Worm (Caenorhabditis elegans) whole organism, L4 larva: ENCODE results near the gene alkb-7.
A peak's percentile ranks its signal among the peaks of the same experiment; 100 is the strongest.

Source experiments
- F37D6.2 ChIP-seq: sonication (generic microtip); optimal IDR thresholded peaks from 2 replicates; lab custom pipeline; 2016; ENCODE audit warnings: mild to moderate bottlenecking, missing genetic modification characterization, missing compliant biosample characterization
- F49E8.2 ChIP-seq: sonication (generic microtip); optimal IDR thresholded peaks from 2 replicates; lab custom pipeline; 2016; ENCODE audit warnings: missing compliant biosample characterization, mild to moderate bottlenecking, missing genetic modification characterization, borderline replicate concordance
- T20F7.1 ChIP-seq: fragments of 200-800 bp; sonication (Bioruptor generic); optimal IDR thresholded peaks from 2 replicates; lab custom pipeline; 2018; ENCODE audit warnings: mild to moderate bottlenecking, missing genetic modification characterization, missing compliant biosample characterization
- T26A8.4 ChIP-seq: fragments of 200-800 bp; sonication (Bioruptor generic); IDR thresholded peaks from 2 replicates; pipeline ENCODE4 v1.3.6; 2022; ENCODE audit warnings: missing genetic modification characterization, missing compliant biosample characterization
- Y105C5A.15 ChIP-seq: fragments of 200-800 bp; sonication (Bioruptor generic); IDR thresholded peaks from 2 replicates; pipeline ENCODE4 v1.3.6; 2022; ENCODE audit warnings: missing genetic modification characterization, missing compliant biosample characterization
- Y75B8A.6 ChIP-seq: fragments of 200-800 bp; sonication (Bioruptor generic); IDR thresholded peaks from 2 replicates; pipeline ENCODE4 v1.3.6; 2022; ENCODE audit warnings: missing genetic modification reagents, missing genetic modification characterization, missing compliant biosample characterization
- ZK337.2 ChIP-seq: fragments of 200-800 bp; sonication (Bioruptor generic); IDR thresholded peaks from 2 replicates; pipeline ENCODE4 v1.3.6; 2022; ENCODE audit warnings: missing genetic modification reagents, missing genetic modification characterization, missing compliant biosample characterization
- aha-1 ChIP-seq: fragments of 150-350 bp; peaks from one replicate; lab custom pipeline; 2014; ENCODE audit warnings: missing biosample characterization, missing genetic modification characterization
- aly-2 ChIP-seq: sonication (generic microtip); optimal IDR thresholded peaks from 2 replicates; lab custom pipeline; 2018; ENCODE audit warnings: missing biosample characterization, missing genetic modification characterization
- arid-1 ChIP-seq: fragments of 200-800 bp; sonication (Bioruptor generic); conservative IDR thresholded peaks from 2 replicates; pipeline ENCODE4 v1.3.6; 2022; ENCODE audit warnings: missing genetic modification reagents, missing genetic modification characterization, missing compliant biosample characterization
- attf-4 ChIP-seq: sonication (generic microtip); optimal IDR thresholded peaks from 3 replicates; lab custom pipeline; 2017; ENCODE audit warnings: missing biosample characterization, missing genetic modification characterization
- ceh-20 ChIP-seq: fragments of 200-800 bp; sonication (Bioruptor generic); IDR thresholded peaks from 2 replicates; pipeline ENCODE4 v1.3.6; 2022; ENCODE audit warnings: missing genetic modification reagents, missing genetic modification characterization, missing compliant biosample characterization
- ceh-28 ChIP-seq: fragments of 150-350 bp; optimal IDR thresholded peaks from 2 replicates; lab custom pipeline; 2014; ENCODE audit warnings: missing biosample characterization, missing genetic modification reagents, missing genetic modification characterization
- ceh-32 ChIP-seq: sonication (generic microtip); optimal IDR thresholded peaks from 2 replicates; lab custom pipeline; 2016; ENCODE audit warnings: mild to moderate bottlenecking, missing genetic modification characterization, missing compliant biosample characterization; ENCODE audit not compliant: poor library complexity
- ceh-62 ChIP-seq: sonication (generic microtip); optimal IDR thresholded peaks from 2 replicates; lab custom pipeline; 2017; ENCODE audit warnings: missing biosample characterization, missing genetic modification characterization
- ces-1 ChIP-seq: fragments of 150-350 bp; sonication (generic microtip); optimal IDR thresholded peaks from 4 replicates; lab custom pipeline; 2014; ENCODE audit warnings: missing biosample characterization, missing genetic modification reagents, missing genetic modification characterization
- cey-2 ChIP-seq: sonication (generic microtip); optimal IDR thresholded peaks from 3 replicates; lab custom pipeline; 2017; ENCODE audit warnings: missing genetic modification characterization, mild to moderate bottlenecking, missing compliant biosample characterization, antibody characterized with exemption, borderline replicate concordance; ENCODE audit not compliant: insufficient read depth
- daf-12 ChIP-seq: fragments of 150-350 bp; optimal IDR thresholded peaks from 2 replicates; lab custom pipeline; 2014; ENCODE audit warnings: missing biosample characterization, missing genetic modification reagents, missing genetic modification characterization
- dmd-9 ChIP-seq: fragments of 200-800 bp; sonication (Bioruptor generic); IDR thresholded peaks from 2 replicates; pipeline ENCODE4 v1.3.6; 2022; ENCODE audit warnings: missing genetic modification reagents, missing genetic modification characterization, missing compliant biosample characterization
- dpl-1 ChIP-seq: fragments of 150-350 bp; optimal IDR thresholded peaks from 2 replicates; lab custom pipeline; 2014; ENCODE audit warnings: missing biosample characterization, missing genetic modification reagents, missing genetic modification characterization
- egl-43 ChIP-seq: fragments of 200-800 bp; sonication (Bioruptor generic); IDR thresholded peaks from 2 replicates; pipeline ENCODE4 v1.3.6; 2022; ENCODE audit warnings: missing genetic modification reagents, missing genetic modification characterization, missing compliant biosample characterization
- gei-8 ChIP-seq: fragments of 200-800 bp; sonication (Bioruptor generic); optimal IDR thresholded peaks from 2 replicates; lab custom pipeline; 2018; ENCODE audit warnings: mild to moderate bottlenecking, missing genetic modification characterization, missing compliant biosample characterization
- hlh-30 ChIP-seq: sonication (generic microtip); optimal IDR thresholded peaks from 2 replicates; lab custom pipeline; 2017; ENCODE audit warnings: antibody characterized with exemption, mild to moderate bottlenecking, missing genetic modification characterization, missing compliant biosample characterization; ENCODE audit not compliant: insufficient read depth
- lin-1 ChIP-seq: fragments of 200-800 bp; sonication (Bioruptor generic); IDR thresholded peaks from 2 replicates; pipeline ENCODE4 v1.3.6; 2022; ENCODE audit warnings: missing genetic modification reagents, missing genetic modification characterization, missing compliant biosample characterization
- lin-38 ChIP-seq: fragments of 200-800 bp; sonication (Bioruptor generic); IDR thresholded peaks from 2 replicates; pipeline ENCODE4 v1.3.6; 2022; ENCODE audit warnings: missing genetic modification reagents, missing genetic modification characterization, missing compliant biosample characterization
- lir-3 ChIP-seq: sonication (generic microtip); optimal IDR thresholded peaks from 2 replicates; lab custom pipeline; 2016; ENCODE audit warnings: mild to moderate bottlenecking, missing genetic modification characterization, missing compliant biosample characterization
- madf-5 ChIP-seq, 2 experiments: fragments of 200-800 bp; sonication (Bioruptor generic); IDR thresholded peaks; 2 replicates each; pipeline ENCODE4 v1.3.6; 2022; ENCODE audit warnings: missing compliant biosample characterization in 2 of 2, missing genetic modification characterization in 2 of 2
- mes-2 ChIP-seq: sonication (generic microtip); optimal IDR thresholded peaks from 2 replicates; lab custom pipeline; 2016; ENCODE audit warnings: missing genotype, mild to moderate bottlenecking, missing genetic modification characterization, missing compliant biosample characterization; ENCODE audit not compliant: poor library complexity, severe bottlenecking
- mxl-2 ChIP-seq: fragments of 200-800 bp; sonication (Bioruptor generic); conservative IDR thresholded peaks from 2 replicates; pipeline ENCODE4 v1.3.6; 2022; ENCODE audit warnings: missing genetic modification reagents, missing genetic modification characterization, missing compliant biosample characterization
- nhr-10 ChIP-seq: fragments of 150-350 bp; optimal IDR thresholded peaks from 2 replicates; lab custom pipeline; 2014; ENCODE audit warnings: missing biosample characterization, missing genetic modification characterization
- nhr-111 ChIP-seq: fragments of 200-800 bp; sonication (Bioruptor generic); optimal IDR thresholded peaks from 2 replicates; lab custom pipeline; 2018; ENCODE audit warnings: mild to moderate bottlenecking, missing genetic modification characterization, missing compliant biosample characterization
- nhr-237 ChIP-seq: sonication (generic microtip); optimal IDR thresholded peaks from 2 replicates; lab custom pipeline; 2017; ENCODE audit warnings: missing biosample characterization, missing genetic modification characterization
- nhr-42 ChIP-seq: fragments of 200-800 bp; sonication (Bioruptor generic); IDR thresholded peaks from 2 replicates; pipeline ENCODE4 v1.3.6; 2022; ENCODE audit warnings: missing genetic modification characterization, missing compliant biosample characterization
- nhr-6 ChIP-seq: fragments of 150-350 bp; optimal IDR thresholded peaks from 2 replicates; lab custom pipeline; 2014; ENCODE audit warnings: missing biosample characterization, missing genetic modification characterization
- saeg-2 ChIP-seq: fragments of 200-800 bp; sonication (Bioruptor generic); IDR thresholded peaks from 2 replicates; pipeline ENCODE4 v1.3.6; 2022; ENCODE audit warnings: missing genetic modification reagents, missing genetic modification characterization, missing compliant biosample characterization
- sdz-12 ChIP-seq: fragments of 200-800 bp; sonication (Bioruptor generic); optimal IDR thresholded peaks from 2 replicates; lab custom pipeline; 2018; ENCODE audit warnings: mild to moderate bottlenecking, missing genetic modification characterization, missing compliant biosample characterization
- set-16 ChIP-seq: fragments of 200-800 bp; sonication (Bioruptor generic); IDR thresholded peaks from 2 replicates; pipeline ENCODE4 v1.3.6; 2022; ENCODE audit warnings: missing genetic modification reagents, missing genetic modification characterization, missing compliant biosample characterization
- skn-1 ChIP-seq: fragments of 150-350 bp; optimal IDR thresholded peaks from 2 replicates; lab custom pipeline; 2014; ENCODE audit warnings: missing biosample characterization, missing genetic modification characterization
- snpc-1.2 ChIP-seq: fragments of 200-800 bp; sonication (Bioruptor generic); IDR thresholded peaks from 2 replicates; pipeline ENCODE4 v1.3.6; 2022; ENCODE audit warnings: missing genetic modification reagents, missing genetic modification characterization, missing compliant biosample characterization
- snpc-4 ChIP-seq: fragments of 150-350 bp; optimal IDR thresholded peaks from 2 replicates; lab custom pipeline; 2014; ENCODE audit warnings: missing biosample characterization, missing genetic modification characterization
- spr-1 ChIP-seq: sonication (generic microtip); optimal IDR thresholded peaks from 2 replicates; lab custom pipeline; 2016; ENCODE audit warnings: mild to moderate bottlenecking, missing genetic modification characterization, missing compliant biosample characterization
- tag-97 ChIP-seq: fragments of 200-800 bp; sonication (Bioruptor generic); IDR thresholded peaks from 2 replicates; pipeline ENCODE4 v1.3.6; 2022; ENCODE audit warnings: missing genetic modification characterization, missing compliant biosample characterization
- tra-1 ChIP-seq: fragments of 200-800 bp; sonication (Bioruptor generic); IDR thresholded peaks from 2 replicates; pipeline ENCODE4 v1.3.6; 2022; ENCODE audit warnings: missing genetic modification reagents, missing genetic modification characterization, missing compliant biosample characterization
- unc-130 ChIP-seq: sonication (generic microtip); optimal IDR thresholded peaks from 2 replicates; lab custom pipeline; 2016; ENCODE audit warnings: missing genetic modification reagents, missing genetic modification characterization, missing compliant biosample characterization
- unc-39 ChIP-seq: sonication (generic microtip); optimal IDR thresholded peaks from 2 replicates; lab custom pipeline; 2017; ENCODE audit warnings: missing biosample characterization, missing genetic modification characterization
- unc-62 ChIP-seq, 3 experiments: fragments of 150-350 bp in 1 of 3; sonication (generic microtip); optimal IDR thresholded peaks in 2 of 3; peaks in 1 of 3; 1 replicate in 1 of 3; 2 replicates in 2 of 3; lab custom pipeline; 2014 to 2017; ENCODE audit warnings: missing biosample characterization in 3 of 3, missing genetic modification characterization in 3 of 3, missing genetic modification reagents in 3 of 3, missing genotype in 1 of 3
- vab-7 ChIP-seq: fragments of 200-800 bp; sonication (Bioruptor generic); IDR thresholded peaks from 2 replicates; pipeline ENCODE4 v1.3.6; 2022; ENCODE audit warnings: missing genetic modification reagents, missing genetic modification characterization, missing compliant biosample characterization
- zfp-2 ChIP-seq: sonication (generic microtip); optimal IDR thresholded peaks from 2 replicates; lab custom pipeline; 2016; ENCODE audit warnings: mild to moderate bottlenecking, missing genetic modification characterization, missing compliant biosample characterization
- ztf-11 ChIP-seq: fragments of 150-350 bp; optimal IDR thresholded peaks from 2 replicates; lab custom pipeline; 2014; ENCODE audit warnings: missing biosample characterization, missing genetic modification characterization

Gene alkb-7

ce11 chrII:12797211-12797794 lies 9.3 kb upstream of the alkb-7 start (continued):
- TF ChIP-seq nhr-6 (tag; lab: Kevin White, UChicago) (no peak), unc-39 (tag; lab: Kevin White, UChicago) (no peak), nhr-10 (no peak), attf-4 (tag; lab: Kevin White, UChicago) (no peak), spr-1 (no peak), daf-12 (tag; lab: Kevin White, UChicago) (no peak), F37D6.2 (tag; lab: Kevin White, UChicago) (no peak), gei-8 (no peak), sdz-12 (GFP tag; lab: Kevin White, UChicago) (peak; percentile 48), ceh-20 (no peak), tag-97 (GFP tag; lab: Robert Waterston, UW) (no peak), Y105C5A.15 (GFP tag; lab: Robert Waterston, UW) (no peak), saeg-2 (no peak), lin-38 (GFP tag; lab: Robert Waterston, UW) (0 out of 2 replicates have a peak, but pooled peaks have one; percentile 5), Y75B8A.6 (GFP tag; lab: Robert Waterston, UW) (no peak), egl-43 (GFP tag; lab: Robert Waterston, UW) (0 out of 2 replicates have a peak, but pooled peaks have one; percentile 46), snpc-4 (tag; lab: Kevin White, UChicago) (no peak), nhr-42 (no peak), arid-1 (GFP tag; lab: Robert Waterston, UW) (0 out of 2 replicates have a peak, but pooled peaks have one; percentile 10), ces-1 (GFP tag; lab: Kevin White, UChicago) (no peak), unc-130 (GFP tag; lab: Kevin White, UChicago) (no peak), ceh-62 (no peak), ceh-32 (no peak), mes-2 (tag; lab: Kevin White, UChicago) (no peak), hlh-30 (tag; lab: Kevin White, UChicago) (peak; percentile 9), F49E8.2 (tag; lab: Kevin White, UChicago) (no peak), dpl-1 (GFP tag; lab: Kevin White, UChicago) (no peak), ZK337.2 (GFP tag; lab: Robert Waterston, UW) (no peak), cey-2 (tag; lab: Kevin White, UChicago) (no peak), snpc-1.2 (GFP tag; lab: Robert Waterston, UW) (peak; percentile 10; the same call in 1 of the 2 replicates), ztf-11 (tag; lab: Kevin White, UChicago) (no peak), aha-1 (no peak), set-16 (GFP tag; lab: Robert Waterston, UW) (peak; percentile 50), T26A8.4 (GFP tag; lab: Robert Waterston, UW) (no peak), T20F7.1 (peak; percentile 27), madf-5 (GFP tag; IDR thresholded peaks at IDR 0.05; lab: Robert Waterston, UW) (no peak), vab-7 (GFP tag; lab: Robert Waterston, UW) (no peak), ceh-28 (no peak), aly-2 (tag; lab: Kevin White, UChicago) (no peak), nhr-111 (GFP tag; lab: Kevin White, UChicago) (no peak), tra-1 (GFP tag; lab: Robert Waterston, UW) (0 out of 2 replicates have a peak, but pooled peaks have one; percentile 11), lin-1 (GFP tag; lab: Robert Waterston, UW) (0 out of 2 replicates have a peak, but pooled peaks have one; percentile 15), unc-62 (GFP tag; optimal IDR thresholded peaks at IDR 0.05 in 1 of 2; lab: Kevin White, UChicago) (peak in 1 of 2 experiments; percentile 53), unc-62 (tag; optimal IDR thresholded peaks at IDR 0.05; lab: Kevin White, UChicago) (no peak), zfp-2 (tag; lab: Kevin White, UChicago) (no peak), mxl-2 (GFP tag; lab: Robert Waterston, UW) (no peak), dmd-9 (GFP tag; lab: Robert Waterston, UW) (no peak), lir-3 (no peak), skn-1 (tag; lab: Kevin White, UChicago) (no peak), nhr-237 (tag; lab: Kevin White, UChicago) (no peak)
